Worm (Caenorhabditis elegans) whole organism, young adult: ENCODE measurements around the gene tceb-3.

Experiments
- Y56A3A.18 ChIP-seq: fragments of 200-800 bp; sonication (Bioruptor generic); IDR thresholded peaks from 2 replicates; pipeline ENCODE4 v1.3.6; 2022; ENCODE audit warnings: missing genetic modification reagents, missing genetic modification characterization, missing compliant biosample characterization
- akir-1 ChIP-seq: fragments of 200-800 bp; sonication (Bioruptor generic); optimal IDR thresholded peaks from 2 replicates; lab custom pipeline; 2018; ENCODE audit warnings: mild to moderate bottlenecking, missing genetic modification characterization, moderate library complexity, missing compliant biosample characterization
- cebp-1 ChIP-seq, 2 experiments: fragments of 200-800 bp in 1 of 2; sonication (Bioruptor generic) in 1 of 2; sonication (generic microtip) in 1 of 2; IDR thresholded peaks in 1 of 2; optimal IDR thresholded peaks in 1 of 2; 2 replicates each; pipeline versions ENCODE4 v1.3.6 to Lab custom; 2017 to 2022; ENCODE audit warnings: missing compliant biosample characterization in 2 of 2, missing genetic modification characterization in 2 of 2, mild to moderate bottlenecking in 1 of 2, missing genetic modification reagents in 1 of 2, moderate library complexity in 1 of 2
- ceh-58 ChIP-seq: fragments of 200-800 bp; sonication (Bioruptor generic); IDR thresholded peaks from 2 replicates; pipeline ENCODE4 v1.3.6; 2022; ENCODE audit warnings: missing genetic modification characterization, missing compliant biosample characterization
- rpc-1 ChIP-seq, 2 experiments: fragments of 150-350 bp in 1 of 2; sonication (generic microtip) in 1 of 2; optimal IDR thresholded peaks; 2 replicates each; lab custom pipeline; 2014 to 2018; ENCODE audit warnings: missing biosample characterization in 1 of 2, missing genetic modification characterization in 1 of 2, missing genetic modification reagents in 1 of 2, missing genotype in 1 of 2
- snpc-4 ChIP-seq, 5 experiments: fragments of 150-350 bp in 1 of 5; sonication (generic microtip) in 4 of 5; optimal IDR thresholded peaks; 2 replicates each; lab custom pipeline; 2014 to 2018; ENCODE audit warnings: missing genetic modification characterization in 5 of 5, missing biosample characterization in 3 of 5, antibody characterized with exemption in 2 of 5, mild to moderate bottlenecking in 2 of 5, missing compliant biosample characterization in 2 of 5, missing genotype in 2 of 5, moderate library complexity in 2 of 5, missing genetic modification reagents in 1 of 5
- unc-130 ChIP-seq: sonication (generic microtip); optimal IDR thresholded peaks from 2 replicates; lab custom pipeline; 2016; ENCODE audit warnings: missing genetic modification reagents, missing genetic modification characterization, missing compliant biosample characterization

- TF ChIP-seq Y56A3A.18 (no peak), rpc-1 (optimal IDR thresholded peaks at IDR 0.05; lab: Kevin White, UChicago) (no peak), rpc-1 (tag; optimal IDR thresholded peaks at IDR 0.05; lab: Kevin White, UChicago) (no peak), unc-130 (GFP tag; lab: Kevin White, UChicago) (no peak), ceh-58 (GFP tag; lab: Robert Waterston, UW) (no peak), snpc-4 (GFP tag; optimal IDR thresholded peaks at IDR 0.05; lab: Kevin White, UChicago) (no peak), snpc-4 (tag; optimal IDR thresholded peaks at IDR 0.05; lab: Kevin White, UChicago) (no peak), akir-1 (GFP tag; lab: Kevin White, UChicago) (no peak), cebp-1 (GFP tag; IDR thresholded peaks at IDR 0.05; lab: Robert Waterston, UW) (no peak), cebp-1 (tag; optimal IDR thresholded peaks at IDR 0.05; lab: Kevin White, UChicago) (no peak)
Observed at ce11 chrII:10947317-10947716, at the start of gene tceb-3, which contains the start of gene gskl-1.
